Worm (Caenorhabditis elegans) whole organism, L1 larva: ENCODE measurements around the gene lin-18.

ENCODE experiments used
- C04F5.9 ChIP-seq: sonication (generic microtip); optimal IDR thresholded peaks from 2 replicates; lab custom pipeline; 2016; ENCODE audit warnings: missing genetic modification characterization, missing compliant biosample characterization
- C16A3.4 ChIP-seq: fragments of 150-350 bp; optimal IDR thresholded peaks from 2 replicates; lab custom pipeline; 2014; ENCODE audit warnings: missing biosample characterization, missing genetic modification characterization
- F16B12.6 ChIP-seq: fragments of 150-350 bp; optimal IDR thresholded peaks from 2 replicates; lab custom pipeline; 2014; ENCODE audit warnings: missing biosample characterization, missing genetic modification characterization
- aha-1 ChIP-seq: fragments of 150-350 bp; optimal IDR thresholded peaks from 2 replicates; lab custom pipeline; 2014; ENCODE audit warnings: missing biosample characterization, missing genetic modification characterization
- ama-1 ChIP-seq: fragments of 150-350 bp; optimal IDR thresholded peaks from 2 replicates; lab custom pipeline; 2014
- blmp-1 ChIP-seq: fragments of 150-350 bp; optimal IDR thresholded peaks from 2 replicates; lab custom pipeline; 2014; ENCODE audit warnings: missing biosample characterization, missing genetic modification characterization
- ceh-63 ChIP-seq: fragments of 200-800 bp; sonication (Bioruptor generic); optimal IDR thresholded peaks from 2 replicates; lab custom pipeline; 2018; ENCODE audit warnings: mild to moderate bottlenecking, missing genetic modification characterization, missing compliant biosample characterization
- ceh-8 ChIP-seq: fragments of 200-800 bp; sonication (Bioruptor generic); optimal IDR thresholded peaks from 2 replicates; lab custom pipeline; 2018; ENCODE audit warnings: mild to moderate bottlenecking, missing genetic modification characterization, moderate library complexity, missing compliant biosample characterization
- ceh-82 ChIP-seq, 3 experiments: fragments of 150-350 bp in 1 of 3; sonication (generic microtip) in 2 of 3; optimal IDR thresholded peaks; 2 replicates each; lab custom pipeline; 2014 to 2017; ENCODE audit warnings: missing biosample characterization in 3 of 3, missing genetic modification characterization in 3 of 3
- ces-1 ChIP-seq: fragments of 150-350 bp; optimal IDR thresholded peaks from 2 replicates; lab custom pipeline; 2014; ENCODE audit warnings: missing biosample characterization, missing genetic modification reagents, missing genetic modification characterization
- dpl-1 ChIP-seq, 3 experiments: fragments of 150-350 bp in 2 of 3; sonication (generic microtip) in 1 of 3; optimal IDR thresholded peaks; 2 replicates each; lab custom pipeline; 2014 to 2017; ENCODE audit warnings: missing biosample characterization in 3 of 3, missing genetic modification characterization in 3 of 3, missing genetic modification reagents in 3 of 3
- efl-1 ChIP-seq, 4 experiments: fragments of 150-350 bp; optimal IDR thresholded peaks in 3 of 4; peaks in 1 of 4; 1 replicate in 1 of 4; 2 replicates in 3 of 4; lab custom pipeline; 2014; ENCODE audit warnings: missing biosample characterization in 2 of 4, missing genetic modification characterization in 2 of 4, missing genetic modification reagents in 2 of 4
- efl-3 ChIP-seq: fragments of 200-800 bp; sonication (Bioruptor generic); optimal IDR thresholded peaks from 2 replicates; lab custom pipeline; 2018; ENCODE audit warnings: mild to moderate bottlenecking, missing genetic modification characterization, missing compliant biosample characterization
- egl-13 ChIP-seq: sonication (generic microtip); optimal IDR thresholded peaks from 2 replicates; lab custom pipeline; 2016; ENCODE audit warnings: missing genotype, missing genetic modification reagents, missing genetic modification characterization, missing compliant biosample characterization
- elt-2 ChIP-seq: sonication (generic microtip); optimal IDR thresholded peaks from 2 replicates; lab custom pipeline; 2016; ENCODE audit warnings: missing genetic modification characterization, mild to moderate bottlenecking, inconsistent platforms, missing compliant biosample characterization, missing genetic modification reagents
- ets-5 ChIP-seq: fragments of 200-800 bp; sonication (Bioruptor generic); IDR thresholded peaks from 2 replicates; pipeline ENCODE4 v1.3.6; 2022; ENCODE audit warnings: missing genetic modification characterization, missing compliant biosample characterization
- fkh-8 ChIP-seq: sonication (generic microtip); optimal IDR thresholded peaks from 2 replicates; lab custom pipeline; 2016; ENCODE audit warnings: mild to moderate bottlenecking, missing genetic modification characterization, missing compliant biosample characterization
- fos-1 ChIP-seq: fragments of 150-350 bp; optimal IDR thresholded peaks from 2 replicates; lab custom pipeline; 2014; ENCODE audit warnings: missing biosample characterization, missing genetic modification characterization
- grh-1 ChIP-seq: fragments of 200-800 bp; sonication (Bioruptor generic); IDR thresholded peaks from 2 replicates; pipeline ENCODE4 v1.3.6; 2022; ENCODE audit warnings: missing genetic modification reagents, missing genetic modification characterization, missing compliant biosample characterization
- hlh-4 ChIP-seq: sonication (generic microtip); optimal IDR thresholded peaks from 2 replicates; lab custom pipeline; 2016; ENCODE audit warnings: mild to moderate bottlenecking, missing genetic modification characterization, missing compliant biosample characterization
- hpl-2 ChIP-seq: fragments of 150-350 bp; optimal IDR thresholded peaks from 2 replicates; lab custom pipeline; 2014; ENCODE audit warnings: missing biosample characterization, missing genetic modification reagents, missing genetic modification characterization
- irx-1 ChIP-seq: sonication (generic microtip); optimal IDR thresholded peaks from 2 replicates; lab custom pipeline; 2016; ENCODE audit warnings: missing genetic modification characterization, missing compliant biosample characterization
- isw-1 ChIP-seq: fragments of 200-800 bp; sonication (Bioruptor generic); IDR thresholded peaks from 2 replicates; pipeline ENCODE4 v1.3.6; 2022; ENCODE audit warnings: missing genetic modification characterization, missing compliant biosample characterization
- jun-1 ChIP-seq: fragments of 150-350 bp; optimal IDR thresholded peaks from 2 replicates; lab custom pipeline; 2014; ENCODE audit warnings: missing biosample characterization, missing genetic modification reagents, missing genetic modification characterization
- lin-14 ChIP-seq: fragments of 200-800 bp; sonication (Bioruptor generic); optimal IDR thresholded peaks from 2 replicates; lab custom pipeline; 2018; ENCODE audit warnings: mild to moderate bottlenecking, missing genetic modification characterization, moderate library complexity, missing compliant biosample characterization
- lin-15B ChIP-seq: fragments of 150-350 bp; sonication (generic microtip); optimal IDR thresholded peaks from 3 replicates; lab custom pipeline; 2014; ENCODE audit warnings: missing biosample characterization, missing genetic modification characterization
- lin-35 ChIP-seq, 2 experiments: fragments of 150-350 bp; optimal IDR thresholded peaks; 2 replicates each; lab custom pipeline; 2014; ENCODE audit warnings: missing biosample characterization in 2 of 2, missing genetic modification characterization in 2 of 2, missing genetic modification reagents in 2 of 2
- lir-3 ChIP-seq: sonication (generic microtip); optimal IDR thresholded peaks from 2 replicates; lab custom pipeline; 2016; ENCODE audit warnings: mild to moderate bottlenecking, missing genetic modification characterization, moderate library complexity, missing compliant biosample characterization; ENCODE audit not compliant: poor library complexity
- lsy-2 ChIP-seq, 2 experiments: fragments of 150-350 bp; optimal IDR thresholded peaks; 2 replicates each; lab custom pipeline; 2014; ENCODE audit warnings: missing biosample characterization in 2 of 2, missing genetic modification characterization in 2 of 2
- mdl-1 ChIP-seq, 2 experiments: fragments of 150-350 bp; optimal IDR thresholded peaks; 2 replicates each; lab custom pipeline; 2014 to 2017; ENCODE audit warnings: missing biosample characterization in 2 of 2, missing genetic modification characterization in 2 of 2, inconsistent platforms in 1 of 2
- nhr-11 ChIP-seq: fragments of 150-350 bp; optimal IDR thresholded peaks from 2 replicates; lab custom pipeline; 2014; ENCODE audit warnings: missing biosample characterization, missing genetic modification characterization
- nhr-19 ChIP-seq: fragments of 200-800 bp; sonication (Bioruptor generic); conservative IDR thresholded peaks from 2 replicates; pipeline ENCODE4 v1.3.6; 2022; ENCODE audit warnings: missing genetic modification characterization, missing compliant biosample characterization
- nhr-20 ChIP-seq: sonication (generic microtip); optimal IDR thresholded peaks from 2 replicates; lab custom pipeline; 2016; ENCODE audit warnings: mild to moderate bottlenecking, missing genetic modification characterization, missing compliant biosample characterization
- nhr-28 ChIP-seq: fragments of 150-350 bp; optimal IDR thresholded peaks from 2 replicates; lab custom pipeline; 2014; ENCODE audit warnings: missing biosample characterization, missing genetic modification characterization
- nhr-47 ChIP-seq: sonication (generic microtip); optimal IDR thresholded peaks from 2 replicates; lab custom pipeline; 2016; ENCODE audit warnings: mild to moderate bottlenecking, missing genetic modification characterization, moderate library complexity, missing compliant biosample characterization
- nhr-71 ChIP-seq: sonication (generic microtip); optimal IDR thresholded peaks from 2 replicates; lab custom pipeline; 2016; ENCODE audit warnings: mild to moderate bottlenecking, missing genetic modification characterization, moderate library complexity, missing compliant biosample characterization
- nhr-76 ChIP-seq: sonication (generic microtip); optimal IDR thresholded peaks from 2 replicates; lab custom pipeline; 2017; ENCODE audit warnings: missing biosample characterization, missing genetic modification characterization
- nhr-84 ChIP-seq: sonication (generic microtip); optimal IDR thresholded peaks from 2 replicates; lab custom pipeline; 2017; ENCODE audit warnings: missing biosample characterization, missing genetic modification characterization
- nhr-85 ChIP-seq: sonication (generic microtip); peaks from one replicate; lab custom pipeline; 2016; ENCODE audit warnings: missing genetic modification characterization, inconsistent platforms, missing compliant biosample characterization
- pax-3 ChIP-seq: fragments of 200-800 bp; sonication (Bioruptor generic); optimal IDR thresholded peaks from 2 replicates; lab custom pipeline; 2018; ENCODE audit warnings: mild to moderate bottlenecking, missing genetic modification characterization, moderate library complexity, missing compliant biosample characterization
- pqm-1 ChIP-seq: sonication (generic microtip); optimal IDR thresholded peaks from 3 replicates; lab custom pipeline; 2017; ENCODE audit warnings: missing biosample characterization, missing genetic modification characterization
- rnt-1 ChIP-seq: sonication (generic microtip); optimal IDR thresholded peaks from 2 replicates; lab custom pipeline; 2016; ENCODE audit warnings: mild to moderate bottlenecking, missing genetic modification characterization, moderate library complexity, missing compliant biosample characterization
- snu-23 ChIP-seq: sonication (generic microtip); optimal IDR thresholded peaks from 2 replicates; lab custom pipeline; 2016; ENCODE audit warnings: missing genetic modification characterization, missing compliant biosample characterization
- swsn-7 ChIP-seq: sonication (generic microtip); optimal IDR thresholded peaks from 2 replicates; lab custom pipeline; 2016; ENCODE audit warnings: missing genetic modification characterization, missing compliant biosample characterization
- tbx-2 ChIP-seq: sonication (generic microtip); optimal IDR thresholded peaks from 2 replicates; lab custom pipeline; 2016; ENCODE audit warnings: missing genetic modification characterization, missing compliant biosample characterization
- vab-15 ChIP-seq: sonication (generic microtip); optimal IDR thresholded peaks from 2 replicates; lab custom pipeline; 2017; ENCODE audit warnings: missing genotype, mild to moderate bottlenecking, missing genetic modification characterization, missing compliant biosample characterization
- xbp-1 ChIP-seq: sonication (generic microtip); optimal IDR thresholded peaks from 2 replicates; lab custom pipeline; 2016; ENCODE audit warnings: missing genetic modification characterization, missing compliant biosample characterization
- ztf-11 ChIP-seq, 2 experiments: sonication (generic microtip); optimal IDR thresholded peaks; 2 replicates each; lab custom pipeline; 2016 to 2017; ENCODE audit warnings: missing genetic modification characterization in 2 of 2, missing biosample characterization in 1 of 2, missing compliant biosample characterization in 1 of 2

The lin-18 gene

ce11 chrX:4005014-4005413 is 46.7 kb downstream of the lin-18 start, which contains the start of gene R02E12.4:
R02E12.4 (plus strand) TSS chrX:4005314.
- TF ChIP-seq blmp-1 (tag; lab: Kevin White, UChicago) (no peak), efl-1 (optimal IDR thresholded peaks at IDR 0.05; lab: Kevin White, UChicago) (no peak), efl-1 (GFP tag; optimal IDR thresholded peaks at IDR 0.05 in 1 of 2; lab: Kevin White, UChicago) (no peak), ets-5 (GFP tag; lab: Robert Waterston, UW) (no peak), ceh-63 (GFP tag; lab: Kevin White, UChicago) (no peak), nhr-71 (peak; percentile 24), nhr-47 (tag; lab: Kevin White, UChicago) (peak; percentile 3), lin-14 (GFP tag; lab: Kevin White, UChicago) (peak; percentile 3), C16A3.4 (tag; lab: Kevin White, UChicago) (no peak), rnt-1 (tag; lab: Kevin White, UChicago) (no peak), lir-3 (peak; percentile 4)

DNA sequence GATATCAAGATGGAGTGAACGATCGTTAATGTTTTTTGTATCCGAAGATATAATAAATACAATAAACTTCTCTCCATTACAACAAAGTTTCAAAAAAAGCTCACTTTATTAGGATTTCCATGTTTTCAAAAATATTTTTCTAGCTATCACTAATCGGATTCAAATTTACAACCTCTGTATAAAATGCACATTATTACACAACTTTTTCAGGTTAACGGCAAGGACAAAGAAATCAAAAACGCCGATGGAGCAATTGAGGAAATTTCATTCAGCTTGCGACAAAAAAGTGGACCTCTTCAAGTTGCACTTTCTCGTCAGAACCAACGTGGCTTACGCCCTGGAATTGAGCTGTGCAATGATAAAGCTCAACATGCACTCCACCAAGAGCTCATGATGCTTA is 48.6 kb downstream of the lin-18 start:
- TF ChIP-seq lsy-2 (tag; optimal IDR thresholded peaks at IDR 0.05; lab: Kevin White, UChicago) (no peak), F16B12.6 (tag; lab: Kevin White, UChicago) (no peak), fos-1 (no peak), nhr-76 (no peak), pax-3 (tag; lab: Kevin White, UChicago) (no peak), egl-13 (tag; lab: Kevin White, UChicago) (no peak), nhr-47 (tag; lab: Kevin White, UChicago) (no peak)

- TF ChIP-seq fos-1 (no peak), nhr-20 (tag; lab: Kevin White, UChicago) (peak; percentile 66), irx-1 (tag; lab: Kevin White, UChicago) (no peak), blmp-1 (tag; lab: Kevin White, UChicago) (no peak), efl-1 (optimal IDR thresholded peaks at IDR 0.05; lab: Kevin White, UChicago) (no peak), efl-1 (GFP tag; optimal IDR thresholded peaks at IDR 0.05 in 1 of 2; lab: Kevin White, UChicago) (no peak), nhr-76 (no peak), isw-1 (GFP tag; lab: Robert Waterston, UW) (no peak), tbx-2 (tag; lab: Kevin White, UChicago) (peak; percentile 36), dpl-1 (GFP tag; optimal IDR thresholded peaks at IDR 0.05; lab: Kevin White, UChicago) (no peak), aha-1 (tag; lab: Kevin White, UChicago) (no peak), elt-2 (peak; percentile 95), jun-1 (no peak), ces-1 (GFP tag; lab: Kevin White, UChicago) (no peak), nhr-28 (tag; lab: Kevin White, UChicago) (no peak), mdl-1 (tag; optimal IDR thresholded peaks at IDR 0.05; lab: Kevin White, UChicago) (no peak), ets-5 (GFP tag; lab: Robert Waterston, UW) (no peak), ceh-82 (tag; optimal IDR thresholded peaks at IDR 0.05; lab: Kevin White, UChicago) (no peak), C04F5.9 (no peak), pqm-1 (tag; lab: Kevin White, UChicago) (no peak), ceh-63 (GFP tag; lab: Kevin White, UChicago) (no peak), lin-15B (tag; lab: Kevin White, UChicago) (no peak), F16B12.6 (tag; lab: Kevin White, UChicago) (no peak), nhr-85 (tag; lab: Kevin White, UChicago) (no peak), swsn-7 (tag; lab: Kevin White, UChicago) (no peak), nhr-19 (GFP tag; lab: Robert Waterston, UW) (0 out of 2 replicates have a peak, but pooled peaks have one; percentile 23), hpl-2 (GFP tag; lab: Kevin White, UChicago) (peak; percentile 88), ztf-11 (tag; optimal IDR thresholded peaks at IDR 0.05; lab: Kevin White, UChicago) (no peak), ama-1 (lab: Kevin White, UChicago) (no peak), nhr-84 (no peak), lin-35 (GFP tag; optimal IDR thresholded peaks at IDR 0.05; lab: Kevin White, UChicago) (peak in 1 of 2 experiments; percentile 17), xbp-1 (tag; lab: Kevin White, UChicago) (no peak), nhr-71 (peak; percentile 77), ceh-8 (GFP tag; lab: Kevin White, UChicago) (no peak), efl-3 (GFP tag; lab: Kevin White, UChicago) (no peak), snu-23 (peak; percentile 45), hlh-4 (tag; lab: Kevin White, UChicago) (no peak), grh-1 (no peak), vab-15 (tag; lab: Kevin White, UChicago) (no peak), fkh-8 (no peak), lin-14 (GFP tag; lab: Kevin White, UChicago) (peak; percentile 44), nhr-11 (tag; lab: Kevin White, UChicago) (no peak)
Measured at ce11 chrX:4007724-4008123, 49.4 kb downstream of the lin-18 start.
